Worm (Caenorhabditis elegans): ENCODE data around the gene nhr-44.

Gene nhr-44

ce11 chrV:8956387-8957095, 7.4 kb downstream of the nhr-44 start, which contains the start of gene ttc-17:
Gene ttc-17 (plus strand): TSS chrV:8957045.
- TF ChIP-seq ztf-29 (GFP tag; IDR thresholded peaks at IDR 0.05) (peak; percentile 69; the same call in 1 of the 2 replicates), cog-1 (tag; optimal IDR thresholded peaks at IDR 0.05) (no peak), T22C8.4 (GFP tag; IDR thresholded peaks at IDR 0.05) (0 out of 2 replicates have a peak, but pooled peaks have one; percentile 12)

- TF ChIP-seq ztf-23 (GFP tag; IDR thresholded peaks at IDR 0.05) (no peak), med-1 (GFP tag; optimal IDR thresholded peaks at IDR 0.05; ENCODE audit: insufficient read depth) (no peak), T22C8.4 (GFP tag; IDR thresholded peaks at IDR 0.05) (no peak), ztf-29 (GFP tag; IDR thresholded peaks at IDR 0.05) (no peak), cog-1 (tag; optimal IDR thresholded peaks at IDR 0.05) (no peak), klf-2 (GFP tag; conservative IDR thresholded peaks at IDR 0.05) (no peak), flt-1 (GFP tag; IDR thresholded peaks at IDR 0.05) (no peak), ref-1 (GFP tag; conservative IDR thresholded peaks at IDR 0.05) (no peak)
These were observed 14.0 kb downstream of the nhr-44 start for ce11 chrV:8949873-8950272.

ce11 chrV:8948996-8949395, 14.9 kb downstream of the nhr-44 start:
- no peak for TF ChIP-seq klf-2 (GFP tag; conservative IDR thresholded peaks at IDR 0.05)
- TF ChIP-seq ztf-23 (GFP tag; IDR thresholded peaks at IDR 0.05): no peak
- TF ChIP-seq ztf-29 (GFP tag; IDR thresholded peaks at IDR 0.05): no peak
- no peak for TF ChIP-seq cog-1 (tag; optimal IDR thresholded peaks at IDR 0.05)
- TF ChIP-seq T22C8.4 (GFP tag; IDR thresholded peaks at IDR 0.05): no peak
- no peak for TF ChIP-seq med-1 (GFP tag; optimal IDR thresholded peaks at IDR 0.05; ENCODE audit: insufficient read depth)
- TF ChIP-seq ref-1 (GFP tag; conservative IDR thresholded peaks at IDR 0.05): no peak
- no peak for TF ChIP-seq tab-1 (GFP tag; IDR thresholded peaks at IDR 0.05)
- no peak for TF ChIP-seq flt-1 (GFP tag; IDR thresholded peaks at IDR 0.05)

ce11 chrV:8948365-8948764, 15.5 kb downstream of the nhr-44 start:
- TF ChIP-seq ztf-29 (GFP tag; IDR thresholded peaks at IDR 0.05) (no peak), klf-2 (GFP tag; conservative IDR thresholded peaks at IDR 0.05) (no peak), flt-1 (GFP tag; IDR thresholded peaks at IDR 0.05) (no peak), med-1 (GFP tag; optimal IDR thresholded peaks at IDR 0.05; ENCODE audit: insufficient read depth) (no peak), tab-1 (GFP tag; IDR thresholded peaks at IDR 0.05) (no peak), T22C8.4 (GFP tag; IDR thresholded peaks at IDR 0.05) (no peak), ref-1 (GFP tag; conservative IDR thresholded peaks at IDR 0.05) (no peak), ztf-23 (GFP tag; IDR thresholded peaks at IDR 0.05) (no peak), cog-1 (tag; optimal IDR thresholded peaks at IDR 0.05) (no peak)

ce11 chrV:8947499-8947898, 16.4 kb downstream of the nhr-44 start, which contains the start of gene gck-1:
Gene gck-1 (plus strand): TSS chrV:8947799.
- TF ChIP-seq tab-1 (GFP tag; IDR thresholded peaks at IDR 0.05) (no peak), ztf-29 (GFP tag; IDR thresholded peaks at IDR 0.05) (no peak), klf-2 (GFP tag; conservative IDR thresholded peaks at IDR 0.05) (no peak), ztf-23 (GFP tag; IDR thresholded peaks at IDR 0.05) (no peak), ref-1 (GFP tag; conservative IDR thresholded peaks at IDR 0.05) (no peak)

- TF ChIP-seq T22C8.4 (GFP tag; IDR thresholded peaks at IDR 0.05): no peak
These were observed 17.8 kb downstream of the nhr-44 start for ce11 chrV:8946142-8946541.

ce11 chrV:8944481-8944880, 19.4 kb downstream of the nhr-44 start:
- TF ChIP-seq ztf-23 (GFP tag; IDR thresholded peaks at IDR 0.05) (no peak), ztf-29 (GFP tag; IDR thresholded peaks at IDR 0.05) (no peak), cog-1 (tag; optimal IDR thresholded peaks at IDR 0.05) (no peak), T22C8.4 (GFP tag; IDR thresholded peaks at IDR 0.05) (no peak), ref-1 (GFP tag; conservative IDR thresholded peaks at IDR 0.05) (no peak), klf-2 (GFP tag; conservative IDR thresholded peaks at IDR 0.05) (no peak), tab-1 (GFP tag; IDR thresholded peaks at IDR 0.05) (no peak)

- TF ChIP-seq tab-1 (GFP tag; IDR thresholded peaks at IDR 0.05): no peak
- no peak for TF ChIP-seq T22C8.4 (GFP tag; IDR thresholded peaks at IDR 0.05)
- TF ChIP-seq klf-2 (GFP tag; conservative IDR thresholded peaks at IDR 0.05): no peak
- no peak for TF ChIP-seq ref-1 (GFP tag; conservative IDR thresholded peaks at IDR 0.05)
- TF ChIP-seq med-1 (GFP tag; optimal IDR thresholded peaks at IDR 0.05; ENCODE audit: insufficient read depth): no peak
- no peak for TF ChIP-seq ztf-29 (GFP tag; IDR thresholded peaks at IDR 0.05)
- TF ChIP-seq ztf-23 (GFP tag; IDR thresholded peaks at IDR 0.05): no peak
- no peak for TF ChIP-seq flt-1 (GFP tag; IDR thresholded peaks at IDR 0.05)
- no peak for TF ChIP-seq cog-1 (tag; optimal IDR thresholded peaks at IDR 0.05)
These were observed 19.9 kb downstream of the nhr-44 start, which contains the start of gene T19A5.3 for ce11 chrV:8943963-8944362. Gene T19A5.3 (minus strand): TSS chrV:8944063.

ce11 chrV:8942437-8942978, 21.4 kb downstream of the nhr-44 start:
- TF ChIP-seq ref-1 (GFP tag; conservative IDR thresholded peaks at IDR 0.05): no peak
- no peak for TF ChIP-seq ztf-23 (GFP tag; IDR thresholded peaks at IDR 0.05)
- TF ChIP-seq tab-1 (GFP tag; IDR thresholded peaks at IDR 0.05): no peak
- no peak for TF ChIP-seq med-1 (GFP tag; optimal IDR thresholded peaks at IDR 0.05; ENCODE audit: insufficient read depth)
- TF ChIP-seq ztf-29 (GFP tag; IDR thresholded peaks at IDR 0.05): no peak
- no peak for TF ChIP-seq T22C8.4 (GFP tag; IDR thresholded peaks at IDR 0.05)
- TF ChIP-seq cog-1 (tag; optimal IDR thresholded peaks at IDR 0.05): no peak
- TF ChIP-seq klf-2 (GFP tag; conservative IDR thresholded peaks at IDR 0.05): no peak
- no peak for TF ChIP-seq flt-1 (GFP tag; IDR thresholded peaks at IDR 0.05)

- TF ChIP-seq flt-1 (GFP tag; IDR thresholded peaks at IDR 0.05): no peak
- no peak for TF ChIP-seq med-1 (GFP tag; optimal IDR thresholded peaks at IDR 0.05; ENCODE audit: insufficient read depth)
- TF ChIP-seq ztf-29 (GFP tag; IDR thresholded peaks at IDR 0.05): no peak
- TF ChIP-seq tab-1 (GFP tag; IDR thresholded peaks at IDR 0.05): no peak
- no peak for TF ChIP-seq ztf-23 (GFP tag; IDR thresholded peaks at IDR 0.05)
These were observed 23.5 kb downstream of the nhr-44 start for ce11 chrV:8940419-8940818.

Measured in whole organism, midembryonic.